Fruit fly (Drosophila melanogaster) whole organism, embryonic: ENCODE measurements around the gene RpL23A.

Experiments
- Awh ChIP-seq: fragments of 200-800 bp; sonication (Bioruptor generic); IDR thresholded peaks from 2 replicates; pipeline ENCODE4, ENCODE4 v1.3.6; 2022; ENCODE audit warnings: missing biosample characterization, missing genetic modification characterization
- CG10366 ChIP-seq: fragments of 200-800 bp; sonication (Bioruptor generic); IDR thresholded peaks from 2 replicates; pipeline ENCODE4 v1.3.6; 2022; ENCODE audit warnings: missing biosample characterization, missing genetic modification characterization
- CG11085 ChIP-seq: fragments of 200-800 bp; sonication (Bioruptor generic); IDR thresholded peaks from 2 replicates; pipeline ENCODE4 v1.3.6; 2022; ENCODE audit warnings: missing biosample characterization, missing genetic modification characterization
- CG12659 ChIP-seq: fragments of 200-800 bp; sonication (Bioruptor generic); optimal IDR thresholded peaks from 3 replicates; lab custom pipeline; 2017; ENCODE audit warnings: mild to moderate bottlenecking, missing biosample characterization, missing genetic modification reagents, missing genetic modification characterization
- CG12769 ChIP-seq: fragments of 200-800 bp; sonication (Bioruptor generic); optimal IDR thresholded peaks from 2 replicates; lab custom pipeline; 2019; ENCODE audit warnings: missing biosample characterization, mild to moderate bottlenecking, missing genetic modification characterization, moderate library complexity
- CG13624 ChIP-seq: fragments of 200-800 bp; sonication (Bioruptor generic); optimal IDR thresholded peaks from 2 replicates; lab custom pipeline; 2016; ENCODE audit warnings: missing biosample characterization, missing genetic modification characterization
- CG13894 ChIP-seq: fragments of 200-800 bp; sonication (Bioruptor generic); optimal IDR thresholded peaks from 3 replicates; lab custom pipeline; 2018; ENCODE audit warnings: missing biosample characterization, mild to moderate bottlenecking, missing genetic modification characterization, moderate library complexity
- CG15601 ChIP-seq: fragments of 200-800 bp; sonication (Bioruptor generic); optimal IDR thresholded peaks from 3 replicates; lab custom pipeline; 2019; ENCODE audit warnings: missing biosample characterization, mild to moderate bottlenecking, missing genetic modification characterization, moderate library complexity
- CG1603 ChIP-seq: fragments of 200-800 bp; sonication (Bioruptor generic); optimal IDR thresholded peaks from 2 replicates; lab custom pipeline; 2019; ENCODE audit warnings: missing biosample characterization, mild to moderate bottlenecking, missing genetic modification characterization, moderate library complexity
- CG16815 ChIP-seq: fragments of 200-800 bp; sonication (Bioruptor generic); optimal IDR thresholded peaks from 3 replicates; lab custom pipeline; 2017; ENCODE audit warnings: missing biosample characterization, mild to moderate bottlenecking, missing genetic modification characterization
- CG16863 ChIP-seq: fragments of 200-800 bp; sonication (Bioruptor generic); optimal IDR thresholded peaks from 3 replicates; lab custom pipeline; 2016; ENCODE audit warnings: missing biosample characterization, missing genetic modification characterization
- CG2129 ChIP-seq: fragments of 200-800 bp; sonication (Bioruptor generic); IDR thresholded peaks from 2 replicates; pipeline ENCODE4 v1.3.6; 2022; ENCODE audit warnings: missing biosample characterization, missing genetic modification characterization; ENCODE audit not compliant: partially characterized antibody
- CG2199 ChIP-seq: fragments of 200-800 bp; sonication (Bioruptor generic); IDR thresholded peaks from 3 replicates; pipeline ENCODE4 v1.3.6; 2022; ENCODE audit warnings: missing biosample characterization, missing genetic modification characterization
- CG5953 ChIP-seq: fragments of 200-800 bp; sonication (Bioruptor generic); IDR thresholded peaks from 2 replicates; pipeline ENCODE4 v1.3.6; 2022; ENCODE audit warnings: missing biosample characterization, missing genetic modification characterization
- CG6175 ChIP-seq: fragments of 200-800 bp; sonication (Bioruptor generic); IDR thresholded peaks from 3 replicates; pipeline ENCODE4 v1.3.6; 2022; ENCODE audit warnings: missing biosample characterization, missing genetic modification characterization
- CG6654 ChIP-seq: fragments of 200-800 bp; sonication (Bioruptor generic); optimal IDR thresholded peaks from 2 replicates; lab custom pipeline; 2017; ENCODE audit warnings: missing biosample characterization, mild to moderate bottlenecking, missing genetic modification characterization
- CG8478 ChIP-seq: fragments of >200 bp; optimal IDR thresholded peaks from 2 replicates; lab custom pipeline; 2018
- CG9437 ChIP-seq: fragments of 200-800 bp; sonication (Bioruptor generic); optimal IDR thresholded peaks from 2 replicates; lab custom pipeline; 2018; ENCODE audit warnings: missing biosample characterization, mild to moderate bottlenecking, missing genetic modification characterization
- CG9727 ChIP-seq: fragments of 200-800 bp; sonication (Bioruptor generic); optimal IDR thresholded peaks from 3 replicates; lab custom pipeline; 2017; ENCODE audit warnings: missing biosample characterization, mild to moderate bottlenecking, missing genetic modification characterization
- Dad ChIP-seq: fragments of 200-800 bp; sonication (Bioruptor generic); optimal IDR thresholded peaks from 3 replicates; lab custom pipeline; 2016; ENCODE audit warnings: missing biosample characterization, missing genetic modification characterization
- Hr3 ChIP-seq: fragments of 200-800 bp; sonication (Bioruptor generic); optimal IDR thresholded peaks from 3 replicates; lab custom pipeline; 2016; ENCODE audit warnings: missing biosample characterization, missing genetic modification characterization
- Hr39 ChIP-seq: fragments of >200 bp; optimal IDR thresholded peaks from 2 replicates; lab custom pipeline; 2017
- Kr ChIP-seq: fragments of 200-800 bp; sonication (Bioruptor generic); optimal IDR thresholded peaks from 2 replicates; lab custom pipeline; 2017; ENCODE audit warnings: missing biosample characterization, mild to moderate bottlenecking, missing genetic modification characterization
- NFAT ChIP-seq: fragments of 200-800 bp; sonication (Bioruptor generic); IDR thresholded peaks from 2 replicates; pipeline ENCODE4 v1.3.6; 2022; ENCODE audit warnings: missing biosample characterization, missing genetic modification characterization
- Nf-YB ChIP-seq: fragments of 200-800 bp; sonication (Bioruptor generic); optimal IDR thresholded peaks from 3 replicates; lab custom pipeline; 2019; ENCODE audit warnings: missing biosample characterization, mild to moderate bottlenecking, missing genetic modification characterization, moderate library complexity
- Sox102F ChIP-seq: fragments of 200-800 bp; sonication (Bioruptor generic); optimal IDR thresholded peaks from 2 replicates; lab custom pipeline; 2018; ENCODE audit warnings: missing biosample characterization, mild to moderate bottlenecking, missing genetic modification characterization, moderate library complexity
- Xrp1 ChIP-seq: fragments of 200-800 bp; sonication (Bioruptor generic); IDR thresholded peaks from 2 replicates; pipeline ENCODE4 v1.3.6; 2022; ENCODE audit warnings: missing biosample characterization, missing genetic modification characterization
- ara ChIP-seq: fragments of 200-800 bp; sonication (Bioruptor generic); IDR thresholded peaks from 2 replicates; pipeline ENCODE4 v1.3.6; 2022; ENCODE audit warnings: missing biosample characterization, missing genetic modification characterization
- bab2 ChIP-seq: fragments of 200-800 bp; sonication (Bioruptor generic); optimal IDR thresholded peaks from 2 replicates; lab custom pipeline; 2016; ENCODE audit warnings: missing biosample characterization, missing genetic modification characterization
- btn ChIP-seq: fragments of 200-800 bp; sonication (Bioruptor generic); optimal IDR thresholded peaks from 2 replicates; lab custom pipeline; 2016; ENCODE audit warnings: missing biosample characterization, missing genetic modification characterization
- chinmo ChIP-seq: fragments of 200-800 bp; sonication (Bioruptor generic); IDR thresholded peaks from 4 replicates; pipeline ENCODE4 v1.3.6; 2022; ENCODE audit warnings: missing biosample characterization, missing genetic modification characterization; ENCODE audit not compliant: partially characterized antibody
- corto ChIP-seq: fragments of 200-800 bp; sonication (Bioruptor generic); optimal IDR thresholded peaks from 2 replicates; lab custom pipeline; 2016; ENCODE audit warnings: missing biosample characterization, mild to moderate bottlenecking, missing genetic modification characterization, moderate library complexity
- da ChIP-seq: fragments of 200-800 bp; sonication (Bioruptor generic); optimal IDR thresholded peaks from 2 replicates; lab custom pipeline; 2016; ENCODE audit warnings: missing biosample characterization, missing genetic modification characterization
- dm ChIP-seq: fragments of 200-800 bp; sonication (Bioruptor generic); optimal IDR thresholded peaks from 3 replicates; lab custom pipeline; 2016; ENCODE audit warnings: missing biosample characterization, missing genetic modification characterization
- en ChIP-seq: fragments of 200-800 bp; sonication (Bioruptor generic); optimal IDR thresholded peaks from 2 replicates; lab custom pipeline; 2016; ENCODE audit warnings: missing biosample characterization, missing genetic modification characterization
- fu2 ChIP-seq: fragments of 200-800 bp; sonication (Bioruptor generic); optimal IDR thresholded peaks from 2 replicates; lab custom pipeline; 2016; ENCODE audit warnings: missing biosample characterization, missing genetic modification characterization
- grn ChIP-seq: fragments of 200-800 bp; sonication (Bioruptor generic); optimal IDR thresholded peaks from 3 replicates; lab custom pipeline; 2017; ENCODE audit warnings: missing biosample characterization, missing genetic modification characterization
- gro ChIP-seq: fragments of 200-800 bp; sonication (Bioruptor generic); optimal IDR thresholded peaks from 2 replicates; lab custom pipeline; 2016; ENCODE audit warnings: missing biosample characterization, missing genetic modification characterization
- jigr1 ChIP-seq: fragments of 200-800 bp; sonication (Bioruptor generic); IDR thresholded peaks from 3 replicates; pipeline ENCODE4 v1.3.6; 2022; ENCODE audit warnings: missing biosample characterization, missing genetic modification characterization
- maf-S ChIP-seq: fragments of 200-800 bp; sonication (Bioruptor generic); optimal IDR thresholded peaks from 2 replicates; lab custom pipeline; 2016; ENCODE audit warnings: missing biosample characterization, missing genetic modification characterization
- nerfin-2 ChIP-seq: fragments of 200-800 bp; sonication (Bioruptor generic); IDR thresholded peaks from 2 replicates; pipeline ENCODE4 v1.3.6; 2022; ENCODE audit warnings: missing biosample characterization, missing genetic modification characterization; ENCODE audit not compliant: partially characterized antibody
- nom ChIP-seq: fragments of 200-800 bp; sonication (Bioruptor generic); optimal IDR thresholded peaks from 2 replicates; lab custom pipeline; 2017; ENCODE audit warnings: missing biosample characterization, missing genetic modification characterization, mild to moderate bottlenecking, moderate library complexity, missing genetic modification reagents
- otp ChIP-seq: fragments of 200-800 bp; sonication (Bioruptor generic); IDR thresholded peaks from 3 replicates; pipeline ENCODE4, ENCODE4 v1.3.6; 2022; ENCODE audit warnings: missing biosample characterization, missing genetic modification characterization
- pb ChIP-seq: fragments of 200-800 bp; sonication (Bioruptor generic); optimal IDR thresholded peaks from 3 replicates; lab custom pipeline; 2016; ENCODE audit warnings: missing biosample characterization, missing genetic modification characterization
- peb ChIP-seq: fragments of 200-800 bp; sonication (Bioruptor generic); IDR thresholded peaks from 2 replicates; pipeline ENCODE4 v1.3.6; 2022; ENCODE audit warnings: missing biosample characterization, missing genetic modification characterization
- pfk ChIP-seq: fragments of 200-800 bp; sonication (Bioruptor generic); optimal IDR thresholded peaks from 2 replicates; lab custom pipeline; 2018; ENCODE audit warnings: missing biosample characterization, mild to moderate bottlenecking, missing genetic modification characterization, moderate library complexity
- pzg ChIP-seq: fragments of 200-800 bp; sonication (Bioruptor generic); optimal IDR thresholded peaks from 3 replicates; lab custom pipeline; 2018; ENCODE audit warnings: missing biosample characterization, mild to moderate bottlenecking, missing genetic modification characterization, moderate library complexity
- slbo ChIP-seq: fragments of 200-800 bp; sonication (Bioruptor generic); IDR thresholded peaks from 2 replicates; pipeline ENCODE4 v1.3.6; 2022; ENCODE audit warnings: missing biosample characterization, missing genetic modification characterization
- ssp ChIP-seq: fragments of 200-800 bp; sonication (Bioruptor generic); IDR thresholded peaks from 2 replicates; pipeline ENCODE4 v1.3.6; 2022; ENCODE audit warnings: missing biosample characterization, missing genetic modification characterization
- sug ChIP-seq: fragments of 200-800 bp; optimal IDR thresholded peaks from 2 replicates; lab custom pipeline; 2019; ENCODE audit warnings: missing biosample characterization, mild to moderate bottlenecking, missing genetic modification characterization, moderate library complexity
- trem ChIP-seq: fragments of 200-800 bp; optimal IDR thresholded peaks from 3 replicates; lab custom pipeline; 2019; ENCODE audit warnings: missing biosample characterization, mild to moderate bottlenecking, missing genetic modification characterization, moderate library complexity
- ttk ChIP-seq: fragments of 200-800 bp; sonication (Bioruptor generic); IDR thresholded peaks from 2 replicates; pipeline ENCODE4 v2.1.2; 2022; ENCODE audit warnings: missing biosample characterization, missing genetic modification characterization
- usp ChIP-seq: fragments of >200 bp; optimal IDR thresholded peaks from 2 replicates; lab custom pipeline; 2017; ENCODE audit warnings: missing biosample characterization, missing genetic modification characterization

The RpL23A gene

dm6 chr3L:1683091-1683490, 14.6 kb upstream of the RpL23A start:
- TF ChIP-seq maf-S (GFP tag; lab: Kevin White, UChicago) = no peak
- no peak for TF ChIP-seq Dad
- no peak for TF ChIP-seq en (GFP tag; lab: Kevin White, UChicago)
- no peak for TF ChIP-seq Kr (GFP tag; lab: Kevin White, UChicago)
- TF ChIP-seq CG9727 (GFP tag; lab: Kevin White, UChicago) = no peak
- no peak for TF ChIP-seq CG13624 (GFP tag; lab: Kevin White, UChicago)
- no peak for TF ChIP-seq CG2199
- no peak for TF ChIP-seq dm
- no peak for TF ChIP-seq Xrp1 (GFP tag; lab: Robert Waterston, UW)
- TF ChIP-seq NFAT = no peak
- no peak for TF ChIP-seq CG6654 (GFP tag; lab: Kevin White, UChicago)
- TF ChIP-seq chinmo (GFP tag; lab: Robert Waterston, UW) = no peak
- TF ChIP-seq btn (GFP tag; lab: Kevin White, UChicago) = no peak
- TF ChIP-seq Hr3 (GFP tag; lab: Kevin White, UChicago) = no peak
- no peak for TF ChIP-seq CG13894
- no peak for TF ChIP-seq grn (GFP tag; lab: Kevin White, UChicago)
- TF ChIP-seq ssp = peak; percentile 17; the same call in 1 of the 2 replicates
- no peak for TF ChIP-seq trem (tag; lab: Kevin White, UChicago)
- TF ChIP-seq CG12769 (tag; lab: Kevin White, UChicago) = no peak
- no peak for TF ChIP-seq CG9437 (GFP tag; lab: Kevin White, UChicago)
- TF ChIP-seq CG6175 (GFP tag; lab: Robert Waterston, UW) = no peak
- TF ChIP-seq Awh (GFP tag; lab: Robert Waterston, UW) = no peak
- no peak for TF ChIP-seq pzg (GFP tag; lab: Kevin White, UChicago)
- no peak for TF ChIP-seq gro
- TF ChIP-seq da = no peak
- no peak for TF ChIP-seq ara (GFP tag; lab: Robert Waterston, UW)
- TF ChIP-seq CG10366 = no peak
- no peak for TF ChIP-seq pb (GFP tag; lab: Kevin White, UChicago)
- no peak for TF ChIP-seq Sox102F (GFP tag; lab: Kevin White, UChicago)
- TF ChIP-seq bab2 (GFP tag; lab: Kevin White, UChicago) = no peak
- no peak for TF ChIP-seq CG1603 (tag; lab: Kevin White, UChicago)
- TF ChIP-seq Hr39 (lab: Kevin White, UChicago) = no peak
- no peak for TF ChIP-seq Nf-YB
- peak; percentile 21; the same call in 1 of the 2 replicates for TF ChIP-seq ttk
- no peak for TF ChIP-seq CG8478 (lab: Kevin White, UChicago)
- TF ChIP-seq CG16815 (GFP tag; lab: Kevin White, UChicago) = no peak
- TF ChIP-seq nom (GFP tag; lab: Kevin White, UChicago) = peak; percentile 41
- no peak for TF ChIP-seq nerfin-2 (GFP tag; lab: Robert Waterston, UW)
- no peak for TF ChIP-seq peb
- no peak for TF ChIP-seq CG16863 (GFP tag; lab: Kevin White, UChicago)
- TF ChIP-seq jigr1 = no peak
- peak; percentile 36; the same call in 1 of the 2 replicates for TF ChIP-seq slbo (GFP tag; lab: Robert Waterston, UW)
- TF ChIP-seq CG12659 = no peak
- no peak for TF ChIP-seq CG11085
- TF ChIP-seq otp (GFP tag; lab: Robert Waterston, UW) = no peak
- TF ChIP-seq CG5953 (GFP tag; lab: Robert Waterston, UW) = no peak
- no peak for TF ChIP-seq sug
- peak; percentile 18 for TF ChIP-seq corto (GFP tag; lab: Kevin White, UChicago)
- no peak for TF ChIP-seq CG15601 (tag; lab: Kevin White, UChicago)
- TF ChIP-seq usp (GFP tag; lab: Kevin White, UChicago) = no peak
- no peak for TF ChIP-seq pfk
- no peak for TF ChIP-seq CG2129 (GFP tag; lab: Robert Waterston, UW)
- TF ChIP-seq fu2 (GFP tag; lab: Kevin White, UChicago) = no peak
